Worm (Caenorhabditis elegans): ENCODE results near the gene Y105C5B.25.
"Not testable (repeated sequence)": the region's sequence is repeated elsewhere in the genome, so short reads cannot be mapped to it uniquely, and the experiment has no call there.

DNA sequence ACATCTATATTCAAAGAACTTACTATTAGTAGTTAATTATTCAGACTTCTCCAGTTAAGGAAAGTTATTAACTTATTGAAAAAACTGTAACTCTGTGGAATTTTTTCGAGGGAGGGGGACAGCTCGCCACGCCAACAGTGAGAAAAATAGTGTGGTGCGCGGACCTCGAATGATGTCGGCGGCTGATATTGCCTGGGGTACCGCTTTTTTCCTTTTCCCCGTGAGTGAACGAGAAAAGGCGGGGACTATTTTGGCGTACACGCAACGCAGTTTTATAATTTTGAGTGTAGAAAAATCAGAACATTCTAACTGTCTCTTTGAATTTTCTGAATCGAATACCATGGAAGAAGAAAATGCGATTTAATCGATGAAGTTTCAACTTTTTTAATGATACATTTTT, 7.3 kb upstream of the Y105C5B.25 start:
- TF ChIP-seq F49E8.2 (tag; optimal IDR thresholded peaks at IDR 0.05; ENCODE audit: insufficient read depth); hlh-26 (GFP tag; conservative IDR thresholded peaks at IDR 0.05); mes-4 (tag; optimal IDR thresholded peaks at IDR 0.05); ceh-27 (GFP tag; optimal IDR thresholded peaks at IDR 0.05); ceh-91 (GFP tag; IDR thresholded peaks at IDR 0.05): not testable (repeated sequence)
